Worm (Caenorhabditis elegans): ENCODE results near the gene F54C9.3.

The F54C9.3 gene

DNA sequence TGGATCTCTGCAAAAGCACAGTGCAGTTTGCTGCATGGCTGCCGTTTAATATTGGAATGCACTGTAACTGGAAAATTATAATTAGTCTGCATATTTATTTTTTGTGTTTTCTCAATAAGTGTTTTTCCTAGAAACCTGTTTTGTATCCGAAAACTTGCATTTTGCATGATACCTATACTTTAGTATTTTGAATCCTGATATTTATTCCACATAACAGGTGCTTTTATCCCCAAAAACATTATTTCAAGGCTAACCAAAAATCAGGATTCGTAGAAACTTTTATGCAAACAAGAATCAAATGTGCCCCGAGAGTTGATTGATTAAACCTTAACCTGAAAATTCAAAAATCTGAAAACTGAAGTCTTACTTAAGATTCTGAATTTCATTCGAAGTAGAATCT lies 43.9 kb upstream of the F54C9.3 start:
- TF ChIP-seq jun-1 (tag; optimal IDR thresholded peaks at IDR 0.05) (no peak), elt-1 (tag; optimal IDR thresholded peaks at IDR 0.05) (no peak), tbx-2 (tag; optimal IDR thresholded peaks at IDR 0.05) (no peak), R02D3.7 (tag; optimal IDR thresholded peaks at IDR 0.05) (no peak), nhr-67 (tag; optimal IDR thresholded peaks at IDR 0.05) (no peak), pqm-1 (tag; optimal IDR thresholded peaks at IDR 0.05) (no peak), hmg-11 (tag; optimal IDR thresholded peaks at IDR 0.05) (no peak), nhr-77 (tag; optimal IDR thresholded peaks at IDR 0.05) (no peak)

- no peak for TF ChIP-seq nhr-237 (tag; optimal IDR thresholded peaks at IDR 0.05)
- TF ChIP-seq nhr-12 (tag; optimal IDR thresholded peaks at IDR 0.05): no peak
- TF ChIP-seq nhr-76 (tag; optimal IDR thresholded peaks at IDR 0.05): no peak
- no peak for TF ChIP-seq nhr-23 (tag; optimal IDR thresholded peaks at IDR 0.05)
- TF ChIP-seq mml-1 (tag; optimal IDR thresholded peaks at IDR 0.05): no peak
- TF ChIP-seq unc-62 (GFP tag; optimal IDR thresholded peaks at IDR 0.05): no peak
- TF ChIP-seq lin-39 (tag; optimal IDR thresholded peaks at IDR 0.05): no peak
- no peak for TF ChIP-seq zag-1 (tag; optimal IDR thresholded peaks at IDR 0.05)
- TF ChIP-seq fos-1 (tag; optimal IDR thresholded peaks at IDR 0.05): no peak
- TF ChIP-seq ama-1 (optimal IDR thresholded peaks at IDR 0.05): no peak
- no peak for TF ChIP-seq ceh-82 (tag; optimal IDR thresholded peaks at IDR 0.05)
- no peak for TF ChIP-seq egl-5 (tag; optimal IDR thresholded peaks at IDR 0.05)
- no peak for TF ChIP-seq ceh-9 (tag; optimal IDR thresholded peaks at IDR 0.05)
- TF ChIP-seq nhr-25 (tag; optimal IDR thresholded peaks at IDR 0.05): no peak
- no peak for TF ChIP-seq nfya-1 (tag; optimal IDR thresholded peaks at IDR 0.05; ENCODE audit: insufficient read depth)
- no peak for TF ChIP-seq egl-27 (tag; optimal IDR thresholded peaks at IDR 0.05)
- TF ChIP-seq ZK546.5 (tag; optimal IDR thresholded peaks at IDR 0.05): no peak
- TF ChIP-seq fkh-10 (GFP tag; optimal IDR thresholded peaks at IDR 0.05): no peak
Observed at ce11 chrII:8610085-8610484, 43.4 kb upstream of the F54C9.3 start, which contains the start of gene F28C6.9. Gene F28C6.9 (minus strand): TSS chrII:8610185.

DNA sequence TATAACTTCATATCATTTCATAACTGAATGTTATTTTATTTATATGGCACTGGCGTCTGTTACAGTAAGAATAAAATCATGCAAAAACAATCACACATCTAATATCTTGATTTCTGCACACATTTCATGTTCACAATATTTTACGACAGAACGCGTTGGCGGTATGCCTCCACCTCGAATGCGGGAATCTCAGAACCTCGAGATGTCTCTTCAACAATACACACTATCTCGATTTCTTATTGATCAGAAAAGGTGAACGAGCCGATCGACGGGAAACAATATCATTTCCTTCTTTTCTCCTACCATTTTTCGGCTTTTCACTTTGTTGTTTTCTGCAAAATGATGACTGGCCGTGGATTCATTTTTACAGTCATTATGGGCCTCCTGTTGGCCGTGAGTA lies 41.0 kb upstream of the F54C9.3 start, which contains the start of gene F28C6.10:
TSS of gene F28C6.10 (plus strand) at position 301 of the 400 bp plus-strand sequence.
- no peak for TF ChIP-seq elt-1 (tag; optimal IDR thresholded peaks at IDR 0.05)
- TF ChIP-seq hmg-11 (tag; optimal IDR thresholded peaks at IDR 0.05): no peak
- no peak for TF ChIP-seq egl-27 (tag; optimal IDR thresholded peaks at IDR 0.05)
- TF ChIP-seq pqm-1 (tag; optimal IDR thresholded peaks at IDR 0.05): no peak
- no peak for TF ChIP-seq tbx-2 (tag; optimal IDR thresholded peaks at IDR 0.05)
- TF ChIP-seq snpc-4 (tag; optimal IDR thresholded peaks at IDR 0.05): no peak
- no peak for TF ChIP-seq skn-1 (tag; optimal IDR thresholded peaks at IDR 0.05)
- TF ChIP-seq lin-39 (tag; optimal IDR thresholded peaks at IDR 0.05): no peak
- no peak for TF ChIP-seq ceh-82 (tag; optimal IDR thresholded peaks at IDR 0.05)
- no peak for TF ChIP-seq ceh-28 (tag; optimal IDR thresholded peaks at IDR 0.05)
- TF ChIP-seq ceh-9 (tag; optimal IDR thresholded peaks at IDR 0.05): no peak
- no peak for TF ChIP-seq fos-1 (tag; optimal IDR thresholded peaks at IDR 0.05)
- TF ChIP-seq nhr-23 (tag; optimal IDR thresholded peaks at IDR 0.05): no peak
- TF ChIP-seq fkh-2 (tag; optimal IDR thresholded peaks at IDR 0.05): no peak

DNA sequence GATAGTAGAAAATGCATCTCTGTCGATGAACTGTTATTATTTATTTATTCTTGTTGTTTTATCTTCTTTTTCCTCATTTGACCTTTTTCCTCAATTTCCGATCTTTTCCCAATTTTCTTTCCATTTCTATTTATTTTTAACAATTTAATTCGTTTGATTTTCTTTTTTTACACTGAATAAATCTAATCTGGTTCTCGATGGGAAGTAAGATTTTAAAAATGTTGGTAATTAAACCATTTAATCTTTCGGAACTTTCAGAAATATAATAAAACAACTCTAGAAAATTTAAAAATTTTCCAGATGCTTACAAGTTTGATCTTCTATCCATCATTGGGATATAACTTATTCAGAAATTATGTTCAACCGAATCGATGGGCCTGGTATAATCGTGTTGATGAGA lies 39.9 kb upstream of the F54C9.3 start, which contains the start of gene F28C6.8:
TSS of gene F28C6.8 (plus strand) at position 301 of the 400 bp plus-strand sequence.
- TF ChIP-seq pqm-1 (tag; optimal IDR thresholded peaks at IDR 0.05): no peak
- TF ChIP-seq nhr-23 (tag; optimal IDR thresholded peaks at IDR 0.05): no peak
- TF ChIP-seq nhr-67 (tag; optimal IDR thresholded peaks at IDR 0.05): no peak
- no peak for TF ChIP-seq skn-1 (tag; optimal IDR thresholded peaks at IDR 0.05)
- TF ChIP-seq ceh-82 (tag; optimal IDR thresholded peaks at IDR 0.05): no peak
- no peak for TF ChIP-seq nhr-11 (tag; optimal IDR thresholded peaks at IDR 0.05)
- TF ChIP-seq egl-5 (tag; optimal IDR thresholded peaks at IDR 0.05): no peak
- TF ChIP-seq nhr-25 (tag; optimal IDR thresholded peaks at IDR 0.05): no peak
- no peak for TF ChIP-seq nhr-12 (tag; optimal IDR thresholded peaks at IDR 0.05)
- TF ChIP-seq elt-2 (tag; optimal IDR thresholded peaks at IDR 0.05): no peak
- no peak for TF ChIP-seq ZK546.5 (tag; optimal IDR thresholded peaks at IDR 0.05)
- TF ChIP-seq snpc-4 (tag; optimal IDR thresholded peaks at IDR 0.05): no peak
- TF ChIP-seq eor-1 (tag; optimal IDR thresholded peaks at IDR 0.05): no peak
- no peak for TF ChIP-seq nhr-76 (tag; optimal IDR thresholded peaks at IDR 0.05)
- no peak for TF ChIP-seq nhr-28 (tag; optimal IDR thresholded peaks at IDR 0.05)
- TF ChIP-seq pha-4 (tag; optimal IDR thresholded peaks at IDR 0.05): no peak
